Worm (Caenorhabditis elegans) whole organism, mixed stage, embryonic: ENCODE measurements around the gene moma-1.

Experiments used
- M03D4.4 ChIP-seq: sonication (generic microtip); optimal IDR thresholded peaks from 2 replicates; lab custom pipeline; 2017; ENCODE audit warnings: mild to moderate bottlenecking, missing genetic modification characterization, missing compliant biosample characterization
- bed-3 ChIP-seq: fragments of 200-800 bp; sonication (Bioruptor generic); optimal IDR thresholded peaks from 3 replicates; lab custom pipeline; 2018; ENCODE audit warnings: mild to moderate bottlenecking, missing genetic modification characterization, moderate library complexity, missing compliant biosample characterization
- blmp-1 ChIP-seq: fragments of 150-350 bp; optimal IDR thresholded peaks from 2 replicates; lab custom pipeline; 2014; ENCODE audit warnings: missing biosample characterization, missing genetic modification characterization
- ceh-39 ChIP-seq: fragments of 150-350 bp; optimal IDR thresholded peaks from 2 replicates; lab custom pipeline; 2014; ENCODE audit warnings: missing biosample characterization, missing genetic modification characterization
- ceh-43 ChIP-seq: fragments of 200-800 bp; sonication (Bioruptor generic); optimal IDR thresholded peaks from 2 replicates; lab custom pipeline; 2018; ENCODE audit warnings: mild to moderate bottlenecking, missing genetic modification characterization, moderate library complexity, missing compliant biosample characterization
- ceh-83 ChIP-seq: fragments of 200-800 bp; sonication (Bioruptor generic); optimal IDR thresholded peaks from 2 replicates; lab custom pipeline; 2018; ENCODE audit warnings: mild to moderate bottlenecking, missing genetic modification characterization, missing compliant biosample characterization
- ces-1 ChIP-seq: fragments of 150-350 bp; optimal IDR thresholded peaks from 2 replicates; lab custom pipeline; 2014; ENCODE audit warnings: missing biosample characterization, missing genetic modification reagents, missing genetic modification characterization
- cnd-1 ChIP-seq: fragments of 200-800 bp; sonication (Bioruptor generic); optimal IDR thresholded peaks from 2 replicates; lab custom pipeline; 2018; ENCODE audit warnings: mild to moderate bottlenecking, missing genetic modification characterization, missing compliant biosample characterization
- drap-1 ChIP-seq: fragments of 200-800 bp; sonication (Bioruptor generic); optimal IDR thresholded peaks from 3 replicates; lab custom pipeline; 2018; ENCODE audit warnings: mild to moderate bottlenecking, missing genetic modification characterization, missing compliant biosample characterization
- elt-1 ChIP-seq: sonication (generic microtip); optimal IDR thresholded peaks from 2 replicates; lab custom pipeline; 2017; ENCODE audit warnings: missing genetic modification characterization, mild to moderate bottlenecking, missing compliant biosample characterization, antibody characterized with exemption, moderate library complexity, borderline replicate concordance; ENCODE audit not compliant: insufficient read depth
- elt-3 ChIP-seq: fragments of 150-350 bp; optimal IDR thresholded peaks from 2 replicates; lab custom pipeline; 2014; ENCODE audit warnings: missing biosample characterization, missing genetic modification characterization
- flh-1 ChIP-seq: fragments of 200-800 bp; sonication (Bioruptor generic); optimal IDR thresholded peaks from 2 replicates; lab custom pipeline; 2018; ENCODE audit warnings: mild to moderate bottlenecking, missing genetic modification characterization, moderate library complexity, missing compliant biosample characterization
- ham-2 ChIP-seq: fragments of 200-800 bp; sonication (Bioruptor generic); optimal IDR thresholded peaks from 2 replicates; lab custom pipeline; 2018; ENCODE audit warnings: mild to moderate bottlenecking, missing genetic modification characterization, missing compliant biosample characterization
- hlh-1 ChIP-seq: fragments of 150-350 bp; optimal IDR thresholded peaks from 2 replicates; lab custom pipeline; 2014; ENCODE audit warnings: missing biosample characterization, missing genetic modification reagents, missing genetic modification characterization
- lin-13 ChIP-seq: fragments of 150-350 bp; optimal IDR thresholded peaks from 2 replicates; lab custom pipeline; 2014; ENCODE audit warnings: missing biosample characterization, missing genetic modification characterization
- lin-32 ChIP-seq: fragments of 200-800 bp; sonication (Bioruptor generic); optimal IDR thresholded peaks from 2 replicates; lab custom pipeline; 2018; ENCODE audit warnings: mild to moderate bottlenecking, missing genetic modification characterization, missing compliant biosample characterization
- lsy-2 ChIP-seq: fragments of 150-350 bp; optimal IDR thresholded peaks from 2 replicates; lab custom pipeline; 2014; ENCODE audit warnings: missing biosample characterization, missing genetic modification characterization
- mab-5 ChIP-seq: fragments of 150-350 bp; optimal IDR thresholded peaks from 2 replicates; lab custom pipeline; 2014; ENCODE audit warnings: missing biosample characterization, missing genetic modification characterization
- mep-1 ChIP-seq: fragments of 150-350 bp; optimal IDR thresholded peaks from 2 replicates; lab custom pipeline; 2017; ENCODE audit warnings: missing biosample characterization, missing genetic modification reagents, missing genetic modification characterization, inconsistent platforms
- mls-2 ChIP-seq: sonication (generic microtip); optimal IDR thresholded peaks from 2 replicates; lab custom pipeline; 2016; ENCODE audit warnings: mild to moderate bottlenecking, missing genetic modification characterization, moderate library complexity, missing compliant biosample characterization
- nhr-12 ChIP-seq: fragments of 150-350 bp; optimal IDR thresholded peaks from 2 replicates; lab custom pipeline; 2014; ENCODE audit warnings: missing biosample characterization, missing genetic modification characterization
- nhr-2 ChIP-seq: fragments of 150-350 bp; optimal IDR thresholded peaks from 2 replicates; lab custom pipeline; 2014; ENCODE audit warnings: missing biosample characterization, missing genetic modification characterization
- nhr-237 ChIP-seq: fragments of 150-350 bp; optimal IDR thresholded peaks from 2 replicates; lab custom pipeline; 2014; ENCODE audit warnings: missing biosample characterization, missing genetic modification characterization
- nhr-28 ChIP-seq: fragments of 150-350 bp; optimal IDR thresholded peaks from 2 replicates; lab custom pipeline; 2014; ENCODE audit warnings: missing biosample characterization, missing genetic modification characterization
- pha-4 ChIP-seq: fragments of 150-350 bp; optimal IDR thresholded peaks from 2 replicates; lab custom pipeline; 2018; ENCODE audit warnings: missing biosample characterization, missing genetic modification reagents, missing genetic modification characterization
- sem-2 ChIP-seq: fragments of 200-800 bp; sonication (Bioruptor generic); optimal IDR thresholded peaks from 2 replicates; lab custom pipeline; 2018; ENCODE audit warnings: mild to moderate bottlenecking, missing genetic modification characterization, missing compliant biosample characterization
- snpc-4 ChIP-seq: fragments of 150-350 bp; optimal IDR thresholded peaks from 2 replicates; lab custom pipeline; 2014; ENCODE audit warnings: missing biosample characterization, missing genetic modification characterization
- sptf-1 ChIP-seq: sonication (generic microtip); optimal IDR thresholded peaks from 2 replicates; lab custom pipeline; 2017; ENCODE audit warnings: mild to moderate bottlenecking, missing genetic modification characterization, moderate library complexity, missing compliant biosample characterization
- tbx-8 ChIP-seq: fragments of 200-800 bp; sonication (Bioruptor generic); optimal IDR thresholded peaks from 2 replicates; lab custom pipeline; 2018; ENCODE audit warnings: mild to moderate bottlenecking, missing genetic modification characterization, moderate library complexity, missing compliant biosample characterization
- unc-120 ChIP-seq: sonication (generic microtip); optimal IDR thresholded peaks from 2 replicates; lab custom pipeline; 2017; ENCODE audit warnings: missing genetic modification characterization, missing compliant biosample characterization; ENCODE audit not compliant: poor library complexity, severe bottlenecking
- unc-39 ChIP-seq: fragments of 150-350 bp; optimal IDR thresholded peaks from 2 replicates; lab custom pipeline; 2014; ENCODE audit warnings: missing biosample characterization, missing genetic modification characterization
- unc-62 ChIP-seq: fragments of 150-350 bp; optimal IDR thresholded peaks from 2 replicates; lab custom pipeline; 2014; ENCODE audit warnings: missing biosample characterization, missing genetic modification reagents, missing genetic modification characterization
- zip-8 ChIP-seq: fragments of 150-350 bp; optimal IDR thresholded peaks from 2 replicates; lab custom pipeline; 2014; ENCODE audit warnings: missing biosample characterization, missing genetic modification characterization
- ztf-11 ChIP-seq: fragments of 150-350 bp; optimal IDR thresholded peaks from 2 replicates; lab custom pipeline; 2014; ENCODE audit warnings: missing biosample characterization, missing genetic modification characterization

moma-1 gene

ce11 chrIII:870555-870954 is 18.4 kb upstream of the moma-1 start:
- TF ChIP-seq ceh-83 (GFP tag; lab: Kevin White, UChicago), result no peak
- TF ChIP-seq ces-1 (GFP tag; lab: Kevin White, UChicago), result no peak
- peak; percentile 49 for TF ChIP-seq elt-1 (tag; lab: Kevin White, UChicago)
- TF ChIP-seq cnd-1 (tag; lab: Kevin White, UChicago), result peak; percentile 57
- TF ChIP-seq ztf-11 (tag; lab: Kevin White, UChicago), result no peak
- no peak for TF ChIP-seq sem-2 (GFP tag; lab: Kevin White, UChicago)
- no peak for TF ChIP-seq sptf-1 (tag; lab: Kevin White, UChicago)
- TF ChIP-seq hlh-1 (tag; lab: Kevin White, UChicago), result no peak
- no peak for TF ChIP-seq lsy-2 (tag; lab: Kevin White, UChicago)
- TF ChIP-seq mls-2, result no peak
- TF ChIP-seq zip-8 (tag; lab: Kevin White, UChicago), result peak; percentile 67
- TF ChIP-seq bed-3 (GFP tag; lab: Kevin White, UChicago), result no peak
- TF ChIP-seq tbx-8, result no peak
- no peak for TF ChIP-seq mab-5 (tag; lab: Kevin White, UChicago)
- TF ChIP-seq snpc-4 (tag; lab: Kevin White, UChicago), result no peak
- no peak for TF ChIP-seq ceh-43 (GFP tag; lab: Kevin White, UChicago)
- no peak for TF ChIP-seq unc-120 (tag; lab: Kevin White, UChicago)
- peak; percentile 20 for TF ChIP-seq ceh-39 (tag; lab: Kevin White, UChicago)
- no peak for TF ChIP-seq elt-3 (tag; lab: Kevin White, UChicago)
- TF ChIP-seq nhr-237, result no peak
- no peak for TF ChIP-seq unc-62 (GFP tag; lab: Kevin White, UChicago)
- TF ChIP-seq drap-1, result no peak
- TF ChIP-seq pha-4 (tag; lab: Kevin White, UChicago), result no peak
- TF ChIP-seq mep-1 (tag; lab: Kevin White, UChicago), result peak; percentile 8
- TF ChIP-seq lin-13 (tag; lab: Kevin White, UChicago), result no peak
- no peak for TF ChIP-seq M03D4.4
- TF ChIP-seq ham-2 (GFP tag; lab: Kevin White, UChicago), result no peak
- TF ChIP-seq nhr-2, result peak; percentile 71
- no peak for TF ChIP-seq nhr-12
- TF ChIP-seq flh-1 (GFP tag; lab: Kevin White, UChicago), result no peak
- TF ChIP-seq nhr-28, result no peak
- peak; percentile 68 for TF ChIP-seq unc-39 (tag; lab: Kevin White, UChicago)
- no peak for TF ChIP-seq blmp-1

- no peak for TF ChIP-seq unc-39 (tag; lab: Kevin White, UChicago)
- no peak for TF ChIP-seq elt-3 (tag; lab: Kevin White, UChicago)
- no peak for TF ChIP-seq mls-2
- peak; percentile 22 for TF ChIP-seq lin-32 (GFP tag; lab: Kevin White, UChicago)
- TF ChIP-seq nhr-12, result no peak
- peak; percentile 42 for TF ChIP-seq zip-8 (tag; lab: Kevin White, UChicago)
- no peak for TF ChIP-seq blmp-1
- no peak for TF ChIP-seq sptf-1 (tag; lab: Kevin White, UChicago)
- TF ChIP-seq cnd-1 (tag; lab: Kevin White, UChicago), result peak; percentile 20
- TF ChIP-seq elt-1 (tag; lab: Kevin White, UChicago), result no peak
- no peak for TF ChIP-seq snpc-4 (tag; lab: Kevin White, UChicago)
- TF ChIP-seq ceh-39 (tag; lab: Kevin White, UChicago), result peak; percentile 47
- TF ChIP-seq unc-120 (tag; lab: Kevin White, UChicago), result no peak
- TF ChIP-seq mab-5 (tag; lab: Kevin White, UChicago), result no peak
- TF ChIP-seq mep-1 (tag; lab: Kevin White, UChicago), result no peak
- no peak for TF ChIP-seq pha-4 (tag; lab: Kevin White, UChicago)
Observed at ce11 chrIII:869869-870268, 17.7 kb upstream of the moma-1 start, which contains the start of gene T24C4.2. TSS of gene T24C4.2 (minus strand) at chrIII:869969.

- peak; percentile 69 for TF ChIP-seq lin-32 (GFP tag; lab: Kevin White, UChicago)
- no peak for TF ChIP-seq hlh-1 (tag; lab: Kevin White, UChicago)
- TF ChIP-seq M03D4.4, result no peak
- no peak for TF ChIP-seq unc-62 (GFP tag; lab: Kevin White, UChicago)
- no peak for TF ChIP-seq elt-3 (tag; lab: Kevin White, UChicago)
- TF ChIP-seq ceh-83 (GFP tag; lab: Kevin White, UChicago), result no peak
- TF ChIP-seq, all 35 proteins: peak for 1
Observed at ce11 chrIII:868866-869265, 16.7 kb upstream of the moma-1 start.
